Worm (Caenorhabditis elegans) whole organism, L2 larva: ENCODE measurements around the gene ZK380.4.

Experiments
- C34F6.9 ChIP-seq: fragments of 150-350 bp; optimal IDR thresholded peaks from 2 replicates; lab custom pipeline; 2014; ENCODE audit warnings: missing biosample characterization, missing genetic modification characterization
- F13H6.1 ChIP-seq: sonication (generic microtip); optimal IDR thresholded peaks from 2 replicates; lab custom pipeline; 2016; ENCODE audit warnings: missing genetic modification characterization, missing compliant biosample characterization
- alr-1 ChIP-seq: fragments of 150-350 bp; optimal IDR thresholded peaks from 2 replicates; lab custom pipeline; 2014; ENCODE audit warnings: missing biosample characterization, missing genetic modification characterization
- aly-2 ChIP-seq: fragments of 150-350 bp; optimal IDR thresholded peaks from 2 replicates; lab custom pipeline; 2014; ENCODE audit warnings: missing biosample characterization, missing genetic modification characterization
- ama-1 ChIP-seq: fragments of 150-350 bp; optimal IDR thresholded peaks from 2 replicates; lab custom pipeline; 2018; ENCODE audit warnings: inconsistent platforms
- blmp-1 ChIP-seq: sonication (generic microtip); optimal IDR thresholded peaks from 2 replicates; lab custom pipeline; 2017; ENCODE audit warnings: missing genetic modification characterization, mild to moderate bottlenecking, missing compliant biosample characterization, antibody characterized with exemption, moderate library complexity; ENCODE audit not compliant: insufficient read depth
- ceh-16 ChIP-seq: fragments of 150-350 bp; optimal IDR thresholded peaks from 2 replicates; lab custom pipeline; 2014; ENCODE audit warnings: missing biosample characterization, missing genetic modification characterization
- dmd-4 ChIP-seq: sonication (generic microtip); optimal IDR thresholded peaks from 2 replicates; lab custom pipeline; 2017; ENCODE audit warnings: missing biosample characterization, missing genetic modification characterization
- elt-1 ChIP-seq: fragments of 150-350 bp; optimal IDR thresholded peaks from 2 replicates; lab custom pipeline; 2014; ENCODE audit warnings: missing biosample characterization, missing genetic modification characterization
- elt-3 ChIP-seq: sonication (generic microtip); optimal IDR thresholded peaks from 2 replicates; lab custom pipeline; 2017; ENCODE audit warnings: missing biosample characterization, missing genetic modification characterization
- fos-1 ChIP-seq: fragments of 150-350 bp; optimal IDR thresholded peaks from 2 replicates; lab custom pipeline; 2014; ENCODE audit warnings: missing biosample characterization, missing genetic modification characterization
- lin-13 ChIP-seq: fragments of 150-350 bp; optimal IDR thresholded peaks from 2 replicates; lab custom pipeline; 2014; ENCODE audit warnings: missing biosample characterization, missing genetic modification reagents, missing genetic modification characterization
- lin-39 ChIP-seq: fragments of 150-350 bp; optimal IDR thresholded peaks from 2 replicates; lab custom pipeline; 2014; ENCODE audit warnings: missing biosample characterization, missing genetic modification reagents, missing genetic modification characterization
- lsy-2 ChIP-seq, 2 experiments: fragments of 150-350 bp in 1 of 2; sonication (generic microtip) in 1 of 2; optimal IDR thresholded peaks; 2 replicates each; lab custom pipeline; 2014 to 2017; ENCODE audit warnings: missing biosample characterization in 2 of 2, missing genetic modification characterization in 2 of 2
- mab-5 ChIP-seq: fragments of 150-350 bp; optimal IDR thresholded peaks from 2 replicates; lab custom pipeline; 2014; ENCODE audit warnings: missing biosample characterization, missing genetic modification characterization
- mdl-1 ChIP-seq, 2 experiments: fragments of 150-350 bp in 1 of 2; sonication (generic microtip) in 1 of 2; optimal IDR thresholded peaks; 2 replicates each; lab custom pipeline; 2017; ENCODE audit warnings: missing biosample characterization in 2 of 2, missing genetic modification characterization in 2 of 2
- nhr-10 ChIP-seq: sonication (generic microtip); optimal IDR thresholded peaks from 2 replicates; lab custom pipeline; 2017; ENCODE audit warnings: missing biosample characterization, missing genetic modification characterization
- nhr-11 ChIP-seq: fragments of 150-350 bp; optimal IDR thresholded peaks from 2 replicates; lab custom pipeline; 2014; ENCODE audit warnings: missing biosample characterization, missing genetic modification characterization
- nhr-21 ChIP-seq: fragments of 150-350 bp; optimal IDR thresholded peaks from 2 replicates; lab custom pipeline; 2014; ENCODE audit warnings: missing biosample characterization, missing genetic modification characterization
- nhr-6 ChIP-seq: fragments of 150-350 bp; optimal IDR thresholded peaks from 2 replicates; lab custom pipeline; 2014; ENCODE audit warnings: missing biosample characterization, missing genetic modification characterization
- nhr-77 ChIP-seq: fragments of 150-350 bp; optimal IDR thresholded peaks from 2 replicates; lab custom pipeline; 2014; ENCODE audit warnings: missing biosample characterization, missing genetic modification characterization
- peb-1 ChIP-seq: fragments of 150-350 bp; optimal IDR thresholded peaks from 2 replicates; lab custom pipeline; 2014; ENCODE audit warnings: missing biosample characterization, missing genetic modification characterization
- sem-4 ChIP-seq: fragments of 150-350 bp; optimal IDR thresholded peaks from 2 replicates; lab custom pipeline; 2014; ENCODE audit warnings: missing biosample characterization, missing genetic modification reagents, missing genetic modification characterization
- skn-1 ChIP-seq: sonication (generic microtip); optimal IDR thresholded peaks from 2 replicates; lab custom pipeline; 2017; ENCODE audit warnings: missing biosample characterization, missing genetic modification characterization
- unc-39 ChIP-seq: fragments of 150-350 bp; optimal IDR thresholded peaks from 2 replicates; lab custom pipeline; 2014; ENCODE audit warnings: missing biosample characterization, missing genetic modification characterization
- zag-1 ChIP-seq: fragments of 150-350 bp; optimal IDR thresholded peaks from 2 replicates; lab custom pipeline; 2014; ENCODE audit warnings: missing biosample characterization, missing genetic modification characterization
- ztf-1 ChIP-seq: fragments of 200-800 bp; sonication (Bioruptor generic); conservative IDR thresholded peaks from 2 replicates; pipeline ENCODE4 v1.3.6; 2022; ENCODE audit warnings: missing genetic modification characterization, missing compliant biosample characterization
- ztf-4 ChIP-seq: fragments of 150-350 bp; optimal IDR thresholded peaks from 2 replicates; lab custom pipeline; 2014; ENCODE audit warnings: missing biosample characterization, missing genetic modification characterization

The ZK380.4 gene

ce11 chrX:1612948-1613347 is 38.8 kb downstream of the ZK380.4 start:
- TF ChIP-seq ama-1 (lab: Kevin White, UChicago) (no peak), lin-39 (no peak), peb-1 (tag; lab: Kevin White, UChicago) (no peak), nhr-11 (tag; lab: Kevin White, UChicago) (no peak), F13H6.1 (no peak), fos-1 (tag; lab: Kevin White, UChicago) (no peak), unc-39 (no peak)
- TF ChIP-seq, all 48 proteins: peak for 0

- TF ChIP-seq lin-13 (GFP tag; lab: Kevin White, UChicago) (no peak), zag-1 (tag; lab: Kevin White, UChicago) (no peak), elt-3 (tag; lab: Kevin White, UChicago) (no peak), ceh-16 (tag; lab: Kevin White, UChicago) (no peak), elt-1 (tag; lab: Kevin White, UChicago) (no peak), fos-1 (tag; lab: Kevin White, UChicago) (no peak), nhr-11 (tag; lab: Kevin White, UChicago) (no peak), mdl-1 (tag; optimal IDR thresholded peaks at IDR 0.05; lab: Kevin White, UChicago) (no peak), blmp-1 (tag; lab: Kevin White, UChicago) (no peak), dmd-4 (tag; lab: Kevin White, UChicago) (no peak), aly-2 (tag; lab: Kevin White, UChicago) (no peak), skn-1 (tag; lab: Kevin White, UChicago) (no peak), nhr-10 (no peak), ztf-4 (no peak), nhr-6 (no peak), unc-39 (no peak), ztf-1 (GFP tag; lab: Robert Waterston, UW) (no peak)
Measured at ce11 chrX:1604606-1605005, 47.2 kb downstream of the ZK380.4 start, which contains the start of gene H11E01.3. Gene H11E01.3, plus strand, starts transcription at chrX:1604906.

- no peak for TF ChIP-seq nhr-77 (tag; lab: Kevin White, UChicago)
- peak; percentile 53 for TF ChIP-seq fos-1 (tag; lab: Kevin White, UChicago)
- TF ChIP-seq, all 48 proteins: peak for 1
Measured at ce11 chrX:1603709-1604108, 48.1 kb downstream of the ZK380.4 start.

ce11 chrX:1603027-1603426 is 48.8 kb downstream of the ZK380.4 start:
- TF ChIP-seq alr-1 (tag; lab: Kevin White, UChicago) (no peak), fos-1 (tag; lab: Kevin White, UChicago) (no peak), aly-2 (tag; lab: Kevin White, UChicago) (no peak)

- TF ChIP-seq mab-5 (tag; lab: Kevin White, UChicago) (no peak), ztf-1 (GFP tag; lab: Robert Waterston, UW) (no peak), sem-4 (tag; lab: Kevin White, UChicago) (no peak), nhr-21 (tag; lab: Kevin White, UChicago) (no peak), lsy-2 (tag; optimal IDR thresholded peaks at IDR 0.05; lab: Kevin White, UChicago) (no peak)
Measured at ce11 chrX:1602548-1602947, 49.2 kb downstream of the ZK380.4 start.

- TF ChIP-seq mab-5 (tag; lab: Kevin White, UChicago) (no peak), C34F6.9 (tag; lab: Kevin White, UChicago) (peak; percentile 17), unc-39 (no peak)
Measured at ce11 chrX:1601563-1601962, 50.2 kb downstream of the ZK380.4 start.
